Worm (Caenorhabditis elegans) whole organism, young adult: ENCODE results near the gene Y43C5B.3.

ENCODE experiments used
- B0261.1 ChIP-seq: sonication (generic microtip); optimal IDR thresholded peaks from 2 replicates; lab custom pipeline; 2016; ENCODE audit warnings: mild to moderate bottlenecking, missing genetic modification characterization, moderate library complexity, missing compliant biosample characterization
- B0336.3 ChIP-seq: fragments of 200-800 bp; sonication (Bioruptor generic); IDR thresholded peaks from 2 replicates; pipeline ENCODE4 v1.3.6; 2022; ENCODE audit warnings: missing genetic modification characterization, missing compliant biosample characterization
- C06A6.2 ChIP-seq: fragments of 200-800 bp; sonication (Bioruptor generic); conservative IDR thresholded peaks from 2 replicates; pipeline ENCODE4 v1.3.6; 2022; ENCODE audit warnings: missing genetic modification characterization, missing compliant biosample characterization
- F37B4.10 ChIP-seq: fragments of 200-800 bp; sonication (Bioruptor generic); IDR thresholded peaks from 2 replicates; pipeline ENCODE4 v1.3.6; 2022; ENCODE audit warnings: missing genetic modification characterization, missing compliant biosample characterization
- Y56A3A.18 ChIP-seq: fragments of 200-800 bp; sonication (Bioruptor generic); IDR thresholded peaks from 2 replicates; pipeline ENCODE4 v1.3.6; 2022; ENCODE audit warnings: missing genetic modification reagents, missing genetic modification characterization, missing compliant biosample characterization
- Y67H2A.10 ChIP-seq: fragments of 200-800 bp; sonication (Bioruptor generic); conservative IDR thresholded peaks from 2 replicates; pipeline ENCODE4 v1.3.6; 2022; ENCODE audit warnings: missing genetic modification reagents, missing genetic modification characterization, missing compliant biosample characterization
- Y79H2A.3 ChIP-seq: fragments of 200-800 bp; sonication (Bioruptor generic); conservative IDR thresholded peaks from 2 replicates; pipeline ENCODE4 v1.3.6; 2022; ENCODE audit warnings: missing genetic modification reagents, missing genetic modification characterization, missing compliant biosample characterization
- ama-1 ChIP-seq, 3 experiments: fragments of 150-350 bp in 1 of 3; sonication (generic microtip) in 2 of 3; optimal IDR thresholded peaks; 2 replicates each; lab custom pipeline; 2014 to 2018; ENCODE audit warnings: missing biosample characterization in 2 of 3, missing genetic modification characterization in 2 of 3, missing genetic modification reagents in 2 of 3
- attf-5 ChIP-seq: fragments of 200-800 bp; sonication (Bioruptor generic); optimal IDR thresholded peaks from 2 replicates; lab custom pipeline; 2018; ENCODE audit warnings: mild to moderate bottlenecking, missing genetic modification characterization, missing compliant biosample characterization
- cebp-1 ChIP-seq, 2 experiments: fragments of 200-800 bp in 1 of 2; sonication (Bioruptor generic) in 1 of 2; sonication (generic microtip) in 1 of 2; IDR thresholded peaks in 1 of 2; optimal IDR thresholded peaks in 1 of 2; 2 replicates each; pipeline versions ENCODE4 v1.3.6 to Lab custom; 2017 to 2022; ENCODE audit warnings: missing compliant biosample characterization in 2 of 2, missing genetic modification characterization in 2 of 2, mild to moderate bottlenecking in 1 of 2, missing genetic modification reagents in 1 of 2, moderate library complexity in 1 of 2
- cebp-2 ChIP-seq: fragments of 200-800 bp; sonication (Bioruptor generic); IDR thresholded peaks from 2 replicates; pipeline ENCODE4 v1.3.6; 2022; ENCODE audit warnings: missing genetic modification characterization, missing compliant biosample characterization
- ceh-100 ChIP-seq: fragments of 200-800 bp; sonication (Bioruptor generic); IDR thresholded peaks from 2 replicates; pipeline ENCODE4 v1.3.6; 2022; ENCODE audit warnings: missing genetic modification reagents, missing genetic modification characterization, missing compliant biosample characterization
- chd-7 ChIP-seq: sonication (generic microtip); optimal IDR thresholded peaks from 2 replicates; lab custom pipeline; 2016; ENCODE audit warnings: mild to moderate bottlenecking, missing genetic modification characterization, moderate library complexity, missing compliant biosample characterization
- dox-1 ChIP-seq: fragments of 200-800 bp; sonication (Bioruptor generic); IDR thresholded peaks from 2 replicates; pipeline ENCODE4 v1.3.6; 2022; ENCODE audit warnings: missing genetic modification reagents, missing genetic modification characterization, missing compliant biosample characterization
- efl-1 ChIP-seq: fragments of 150-350 bp; optimal IDR thresholded peaks from 2 replicates; lab custom pipeline; 2014; ENCODE audit warnings: missing biosample characterization, missing genetic modification reagents, missing genetic modification characterization
- egl-44 ChIP-seq: fragments of 200-800 bp; sonication (Bioruptor generic); IDR thresholded peaks from 2 replicates; pipeline ENCODE4 v1.3.6; 2022; ENCODE audit warnings: missing genetic modification reagents, missing genetic modification characterization, missing compliant biosample characterization
- ekl-4 ChIP-seq: fragments of 200-800 bp; sonication (Bioruptor generic); IDR thresholded peaks from 2 replicates; pipeline ENCODE4 v1.3.6; 2022; ENCODE audit warnings: missing genetic modification reagents, missing genetic modification characterization, missing compliant biosample characterization
- him-1 ChIP-seq: sonication (generic microtip); optimal IDR thresholded peaks from 2 replicates; lab custom pipeline; 2016; ENCODE audit warnings: missing genotype, missing genetic modification reagents, missing genetic modification characterization, missing compliant biosample characterization
- hsf-1 ChIP-seq: fragments of 200-800 bp; sonication (Bioruptor generic); IDR thresholded peaks from 2 replicates; pipeline ENCODE4 v1.3.6; 2022; ENCODE audit warnings: missing genetic modification reagents, missing genetic modification characterization, missing compliant biosample characterization
- let-526 ChIP-seq: fragments of 200-800 bp; sonication (Bioruptor generic); IDR thresholded peaks from 2 replicates; pipeline ENCODE4 v1.3.6; 2022; ENCODE audit warnings: missing genetic modification reagents, missing genetic modification characterization, missing compliant biosample characterization
- madf-6 ChIP-seq: fragments of 200-800 bp; sonication (Bioruptor generic); IDR thresholded peaks from 2 replicates; pipeline ENCODE4 v1.3.6; 2022; ENCODE audit warnings: missing genetic modification reagents, missing genetic modification characterization, missing compliant biosample characterization
- nfyb-1 ChIP-seq: fragments of 200-800 bp; sonication (Bioruptor generic); IDR thresholded peaks from 2 replicates; pipeline ENCODE4 v1.3.6; 2022; ENCODE audit warnings: missing genetic modification reagents, missing genetic modification characterization, missing compliant biosample characterization
- nhr-80 ChIP-seq: sonication (generic microtip); optimal IDR thresholded peaks from 2 replicates; lab custom pipeline; 2016; ENCODE audit warnings: missing genetic modification characterization, missing compliant biosample characterization
- pbrm-1 ChIP-seq: fragments of 200-800 bp; sonication (Bioruptor generic); IDR thresholded peaks from 2 replicates; pipeline ENCODE4 v1.3.6; 2022; ENCODE audit warnings: missing genetic modification reagents, missing genetic modification characterization, missing compliant biosample characterization
- snpc-4 ChIP-seq, 5 experiments: fragments of 150-350 bp in 1 of 5; sonication (generic microtip) in 4 of 5; optimal IDR thresholded peaks; 2 replicates each; lab custom pipeline; 2014 to 2018; ENCODE audit warnings: missing genetic modification characterization in 5 of 5, missing biosample characterization in 3 of 5, antibody characterized with exemption in 2 of 5, mild to moderate bottlenecking in 2 of 5, missing compliant biosample characterization in 2 of 5, missing genotype in 2 of 5, moderate library complexity in 2 of 5, missing genetic modification reagents in 1 of 5
- tlf-1 ChIP-seq: fragments of 200-800 bp; sonication (Bioruptor generic); optimal IDR thresholded peaks from 2 replicates; lab custom pipeline; 2018; ENCODE audit warnings: mild to moderate bottlenecking, missing genetic modification characterization, missing compliant biosample characterization
- ztf-18 ChIP-seq: sonication (generic microtip); optimal IDR thresholded peaks from 2 replicates; lab custom pipeline; 2016; ENCODE audit warnings: missing genotype, mild to moderate bottlenecking, missing genetic modification characterization, missing compliant biosample characterization
- ztf-26 ChIP-seq: sonication (generic microtip); optimal IDR thresholded peaks from 2 replicates; lab custom pipeline; 2017; ENCODE audit warnings: missing genetic modification characterization, missing compliant biosample characterization
- ztf-6 ChIP-seq: fragments of 200-800 bp; sonication (Bioruptor generic); IDR thresholded peaks from 2 replicates; pipeline ENCODE4 v1.3.6; 2022; ENCODE audit warnings: missing genetic modification reagents, missing genetic modification characterization, missing compliant biosample characterization

Gene Y43C5B.3

ce11 chrIV:10380626-10381025, 30.2 kb downstream of the Y43C5B.3 start (continued):
- TF ChIP-seq F37B4.10 (GFP tag; lab: Robert Waterston, UW): no peak
- TF ChIP-seq ztf-6 (GFP tag; lab: Robert Waterston, UW): no peak
- no peak for TF ChIP-seq cebp-2 (GFP tag; lab: Robert Waterston, UW)
- TF ChIP-seq ztf-26 (tag; lab: Kevin White, UChicago): peak; percentile 27

- peak; percentile 5 for TF ChIP-seq snpc-4 (GFP tag; optimal IDR thresholded peaks at IDR 0.05; lab: Kevin White, UChicago)
- no peak for TF ChIP-seq snpc-4 (tag; optimal IDR thresholded peaks at IDR 0.05; lab: Kevin White, UChicago)
- TF ChIP-seq B0336.3 (GFP tag; lab: Robert Waterston, UW): no peak
- TF ChIP-seq Y67H2A.10: 0 out of 2 replicates have a peak, but pooled peaks have one; percentile 0
- TF ChIP-seq cebp-1 (GFP tag; IDR thresholded peaks at IDR 0.05; lab: Robert Waterston, UW): no peak
- peak; percentile 3 for TF ChIP-seq cebp-1 (tag; optimal IDR thresholded peaks at IDR 0.05; lab: Kevin White, UChicago)
- peak; percentile 59 for TF ChIP-seq ztf-18 (tag; lab: Kevin White, UChicago)
Observed at ce11 chrIV:10381035-10381434, 30.6 kb downstream of the Y43C5B.3 start.

- no peak for TF ChIP-seq chd-7 (tag; lab: Kevin White, UChicago)
- TF ChIP-seq, all 124 proteins: peak for 0
Observed at ce11 chrIV:10382894-10383293, 32.5 kb downstream of the Y43C5B.3 start.

ce11 chrIV:10387113-10387512, 36.7 kb downstream of the Y43C5B.3 start, which contains the start of gene nfu-1:
Gene nfu-1, plus strand, starts transcription at chrIV:10387413.
- TF ChIP-seq Y79H2A.3 (no peak), ama-1 (optimal IDR thresholded peaks at IDR 0.05; lab: Kevin White, UChicago) (no peak), ama-1 (GFP tag; optimal IDR thresholded peaks at IDR 0.05; lab: Kevin White, UChicago) (peak in 1 of 2 experiments; percentile 41), ekl-4 (GFP tag; lab: Robert Waterston, UW) (peak; percentile 45), dox-1 (GFP tag; lab: Robert Waterston, UW) (no peak), C06A6.2 (GFP tag; lab: Robert Waterston, UW) (no peak), Y56A3A.18 (no peak), hsf-1 (GFP tag; lab: Robert Waterston, UW) (0 out of 2 replicates have a peak, but pooled peaks have one; percentile 11), egl-44 (GFP tag; lab: Robert Waterston, UW) (no peak), Y67H2A.10 (no peak), madf-6 (GFP tag; lab: Robert Waterston, UW) (peak; percentile 41; the same call in 1 of the 2 replicates), efl-1 (GFP tag; lab: Kevin White, UChicago) (no peak), B0336.3 (GFP tag; lab: Robert Waterston, UW) (peak; percentile 29; the same call in 1 of the 2 replicates), nfyb-1 (no peak), tlf-1 (GFP tag; lab: Kevin White, UChicago) (no peak), ceh-100 (no peak), let-526 (GFP tag; lab: Robert Waterston, UW) (no peak)

ce11 chrIV:10388263-10388662, 37.9 kb downstream of the Y43C5B.3 start, which contains the start of gene R10H10.3:
Gene R10H10.3, plus strand, starts transcription at chrIV:10388505.
- TF ChIP-seq cebp-1 (GFP tag; IDR thresholded peaks at IDR 0.05; lab: Robert Waterston, UW): 0 out of 2 replicates have a peak, but pooled peaks have one; percentile 17
- no peak for TF ChIP-seq cebp-1 (tag; optimal IDR thresholded peaks at IDR 0.05; lab: Kevin White, UChicago)
- TF ChIP-seq him-1 (tag; lab: Kevin White, UChicago): peak; percentile 53
- peak; percentile 71 for TF ChIP-seq nhr-80 (tag; lab: Kevin White, UChicago)
- no peak for TF ChIP-seq B0261.1 (tag; lab: Kevin White, UChicago)
- TF ChIP-seq attf-5 (GFP tag; lab: Kevin White, UChicago): no peak
- TF ChIP-seq pbrm-1 (GFP tag; lab: Robert Waterston, UW): no peak
